Worm (Caenorhabditis elegans) whole organism, L1 larva: ENCODE measurements around the gene gldi-11.
"Not testable (repeated sequence)": the region's sequence is repeated elsewhere in the genome, so short reads cannot be mapped to it uniquely, and the experiment has no call there.

Experiments
- dpl-1 ChIP-seq, 3 experiments: fragments of 150-350 bp in 2 of 3; sonication (generic microtip) in 1 of 3; optimal IDR thresholded peaks; 2 replicates each; lab custom pipeline; 2014 to 2017; ENCODE audit warnings: missing biosample characterization in 3 of 3, missing genetic modification characterization in 3 of 3, missing genetic modification reagents in 3 of 3
- dsc-1 ChIP-seq: sonication (generic microtip); optimal IDR thresholded peaks from 2 replicates; lab custom pipeline; 2016; ENCODE audit warnings: mild to moderate bottlenecking, missing genetic modification characterization, missing compliant biosample characterization
- irx-1 ChIP-seq: sonication (generic microtip); optimal IDR thresholded peaks from 2 replicates; lab custom pipeline; 2016; ENCODE audit warnings: missing genetic modification characterization, missing compliant biosample characterization
- lsy-2 ChIP-seq, 2 experiments: fragments of 150-350 bp; optimal IDR thresholded peaks; 2 replicates each; lab custom pipeline; 2014; ENCODE audit warnings: missing biosample characterization in 2 of 2, missing genetic modification characterization in 2 of 2
- pax-3 ChIP-seq: fragments of 200-800 bp; sonication (Bioruptor generic); optimal IDR thresholded peaks from 2 replicates; lab custom pipeline; 2018; ENCODE audit warnings: mild to moderate bottlenecking, missing genetic modification characterization, moderate library complexity, missing compliant biosample characterization

ce11 chrII:4916462-4916861 is 29.1 kb downstream of the gldi-11 start, which contains the start of gene msp-31:
- not testable (repeated sequence) for TF ChIP-seq dpl-1 (GFP tag; optimal IDR thresholded peaks at IDR 0.05; lab: Kevin White, UChicago); lsy-2 (tag; optimal IDR thresholded peaks at IDR 0.05; lab: Kevin White, UChicago); pax-3; dsc-1 (tag; lab: Kevin White, UChicago); irx-1 (tag; lab: Kevin White, UChicago)
